Worm (Caenorhabditis elegans) whole organism, young adult: Measurements from ENCODE around the gene C03B1.2.

ENCODE experiments used
- F39B2.1 ChIP-seq: fragments of 200-800 bp; sonication (Bioruptor generic); IDR thresholded peaks from 2 replicates; pipeline ENCODE4 v1.3.6; 2022; ENCODE audit warnings: missing genetic modification reagents, missing genetic modification characterization, missing compliant biosample characterization
- K11D2.4 ChIP-seq: fragments of 200-800 bp; sonication (Bioruptor generic); IDR thresholded peaks from 2 replicates; pipeline ENCODE4 v1.3.6; 2022; ENCODE audit warnings: missing genetic modification reagents, missing genetic modification characterization, missing compliant biosample characterization
- ama-1 ChIP-seq, 3 experiments: fragments of 150-350 bp in 1 of 3; sonication (generic microtip) in 2 of 3; optimal IDR thresholded peaks; 2 replicates each; lab custom pipeline; 2014 to 2018; ENCODE audit warnings: missing biosample characterization in 2 of 3, missing genetic modification characterization in 2 of 3, missing genetic modification reagents in 2 of 3
- ets-4 ChIP-seq: fragments of 200-800 bp; sonication (Bioruptor generic); optimal IDR thresholded peaks from 2 replicates; lab custom pipeline; 2018; ENCODE audit warnings: mild to moderate bottlenecking, missing genetic modification characterization, missing compliant biosample characterization
- hmg-20 ChIP-seq: fragments of 200-800 bp; sonication (Bioruptor generic); IDR thresholded peaks from 2 replicates; pipeline ENCODE4 v1.3.6; 2022; ENCODE audit warnings: missing genetic modification reagents, missing genetic modification characterization, missing compliant biosample characterization
- madf-10 ChIP-seq: sonication (generic microtip); optimal IDR thresholded peaks from 2 replicates; lab custom pipeline; 2016; ENCODE audit warnings: mild to moderate bottlenecking, missing genetic modification characterization, missing compliant biosample characterization
- madf-8 ChIP-seq: fragments of 200-800 bp; sonication (Bioruptor generic); conservative IDR thresholded peaks from 2 replicates; pipeline ENCODE4 v1.3.6; 2022; ENCODE audit warnings: missing genetic modification reagents, missing genetic modification characterization, missing compliant biosample characterization
- nfya-1 ChIP-seq: sonication (generic microtip); optimal IDR thresholded peaks from 2 replicates; lab custom pipeline; 2017; ENCODE audit warnings: antibody characterized with exemption, missing compliant biosample characterization, missing genetic modification characterization, borderline replicate concordance; ENCODE audit not compliant: insufficient read depth
- nfyb-1 ChIP-seq: fragments of 200-800 bp; sonication (Bioruptor generic); IDR thresholded peaks from 2 replicates; pipeline ENCODE4 v1.3.6; 2022; ENCODE audit warnings: missing genetic modification reagents, missing genetic modification characterization, missing compliant biosample characterization
- pbrm-1 ChIP-seq: fragments of 200-800 bp; sonication (Bioruptor generic); IDR thresholded peaks from 2 replicates; pipeline ENCODE4 v1.3.6; 2022; ENCODE audit warnings: missing genetic modification reagents, missing genetic modification characterization, missing compliant biosample characterization
- pha-4 ChIP-seq: fragments of 150-350 bp; sonication (generic microtip); optimal IDR thresholded peaks from 2 replicates; lab custom pipeline; 2014; ENCODE audit warnings: missing biosample characterization, missing genetic modification reagents, missing genetic modification characterization
- sea-2 ChIP-seq: fragments of 200-800 bp; sonication (Bioruptor generic); IDR thresholded peaks from 2 replicates; pipeline ENCODE4 v1.3.6; 2022; ENCODE audit warnings: missing genetic modification characterization, missing compliant biosample characterization
- tbx-9 ChIP-seq: sonication (generic microtip); optimal IDR thresholded peaks from 2 replicates; lab custom pipeline; 2016; ENCODE audit warnings: borderline replicate concordance, missing genetic modification characterization, inconsistent platforms, missing compliant biosample characterization
- ztf-26 ChIP-seq: sonication (generic microtip); optimal IDR thresholded peaks from 2 replicates; lab custom pipeline; 2017; ENCODE audit warnings: missing genetic modification characterization, missing compliant biosample characterization

DNA sequence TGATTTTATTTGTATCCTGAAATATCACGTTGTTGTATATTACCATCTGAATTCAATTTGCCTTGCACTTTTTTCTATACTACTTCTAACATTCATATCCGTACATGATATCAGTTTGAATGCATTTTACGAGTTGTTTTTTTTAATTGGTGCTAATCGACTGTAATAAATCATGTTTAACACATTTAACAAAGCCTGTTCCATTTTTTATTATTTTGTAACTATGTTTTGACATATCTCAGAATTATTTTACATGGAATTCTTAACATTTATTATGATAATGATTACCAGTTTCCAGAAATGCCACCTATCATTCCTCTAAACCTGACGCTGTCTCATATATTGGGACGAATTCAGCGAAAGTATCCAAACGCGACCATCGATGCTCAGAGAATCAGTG is 4.1 kb upstream of the C03B1.2 start, which contains the start of gene C03B1.3:
- no peak for TF ChIP-seq K11D2.4 (GFP tag; lab: Robert Waterston, UW)
- no peak for TF ChIP-seq sea-2 (GFP tag; lab: Robert Waterston, UW)
- no peak for TF ChIP-seq ets-4
- no peak for TF ChIP-seq F39B2.1 (GFP tag; lab: Robert Waterston, UW)
- no peak for TF ChIP-seq ztf-26
- TF ChIP-seq hmg-20, result no peak
- no peak for TF ChIP-seq nfya-1 (tag; lab: Kevin White, UChicago)
- no peak for TF ChIP-seq pha-4 (tag; lab: Kevin White, UChicago)
- TF ChIP-seq nfyb-1 (GFP tag; lab: Robert Waterston, UW), result no peak
- TF ChIP-seq pbrm-1 (GFP tag; lab: Robert Waterston, UW), result no peak
- TF ChIP-seq ama-1 (optimal IDR thresholded peaks at IDR 0.05; lab: Kevin White, UChicago), result no peak
- no peak for TF ChIP-seq ama-1 (GFP tag; optimal IDR thresholded peaks at IDR 0.05; lab: Kevin White, UChicago)
- no peak for TF ChIP-seq madf-10 (tag; lab: Kevin White, UChicago)
- TF ChIP-seq madf-8 (GFP tag; lab: Robert Waterston, UW), result no peak
- no peak for TF ChIP-seq tbx-9
